Worm (Caenorhabditis elegans): ENCODE data around the gene D2062.5.
"Not testable (repeated sequence)": the region's sequence is repeated elsewhere in the genome, so short reads cannot be mapped to it uniquely, and the experiment has no call there.

ce11 chrII:2665081-2665480 is 42.5 kb downstream of the D2062.5 start, which contains the start of gene F22E5.2:
- TF ChIP-seq fax-1 (tag; optimal IDR thresholded peaks at IDR 0.05); nfya-1 (tag; optimal IDR thresholded peaks at IDR 0.05); ceh-9 (tag; optimal IDR thresholded peaks at IDR 0.05); dve-1 (tag; optimal IDR thresholded peaks at IDR 0.05); sox-4 (tag; optimal IDR thresholded peaks at IDR 0.05); pha-4 (tag; optimal IDR thresholded peaks at IDR 0.05); ama-1 (optimal IDR thresholded peaks at IDR 0.05); elt-4 (tag; optimal IDR thresholded peaks at IDR 0.05): not testable (repeated sequence)

All from whole organism, late embryonic.